Worm (Caenorhabditis elegans): ENCODE results near the gene F20D6.2.
A peak's percentile ranks its signal among the peaks of the same experiment; 100 is the strongest.

F20D6.2 gene

DNA sequence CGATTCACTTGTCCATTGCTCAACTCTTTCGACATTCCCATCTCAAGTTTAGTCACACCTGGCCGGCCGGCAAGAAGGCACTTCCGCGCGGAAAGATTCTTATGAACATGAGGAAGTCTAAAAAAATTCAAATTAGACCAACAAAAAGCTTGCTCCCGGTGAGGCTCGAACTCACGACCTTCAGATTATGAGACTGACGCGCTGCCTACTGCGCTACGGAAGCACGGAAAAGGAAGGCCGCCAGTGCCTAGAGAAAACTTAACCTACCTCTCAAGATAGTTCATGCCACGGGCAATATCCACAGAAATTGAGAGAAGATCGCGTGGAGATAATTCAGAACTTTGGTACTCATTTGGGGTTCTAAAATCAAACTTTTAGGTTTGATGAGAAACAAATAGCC is 44.2 kb downstream of the F20D6.2 start:
- peak; percentile 62 for TF ChIP-seq snpc-4 (tag; optimal IDR thresholded peaks at IDR 0.05)
- no peak for TF ChIP-seq egl-27 (tag; optimal IDR thresholded peaks at IDR 0.05)
- TF ChIP-seq nhr-237 (tag; optimal IDR thresholded peaks at IDR 0.05) = no peak
- no peak for TF ChIP-seq aly-2 (tag; optimal IDR thresholded peaks at IDR 0.05)
- peak; percentile 25 for TF ChIP-seq nfya-1 (tag; optimal IDR thresholded peaks at IDR 0.05; ENCODE audit: insufficient read depth)
- peak; percentile 1 for TF ChIP-seq elt-2 (tag; optimal IDR thresholded peaks at IDR 0.05)
- TF ChIP-seq eor-1 (tag; optimal IDR thresholded peaks at IDR 0.05) = no peak
- no peak for TF ChIP-seq nhr-12 (tag; optimal IDR thresholded peaks at IDR 0.05)
- no peak for TF ChIP-seq ztf-4 (tag; optimal IDR thresholded peaks at IDR 0.05)

DNA sequence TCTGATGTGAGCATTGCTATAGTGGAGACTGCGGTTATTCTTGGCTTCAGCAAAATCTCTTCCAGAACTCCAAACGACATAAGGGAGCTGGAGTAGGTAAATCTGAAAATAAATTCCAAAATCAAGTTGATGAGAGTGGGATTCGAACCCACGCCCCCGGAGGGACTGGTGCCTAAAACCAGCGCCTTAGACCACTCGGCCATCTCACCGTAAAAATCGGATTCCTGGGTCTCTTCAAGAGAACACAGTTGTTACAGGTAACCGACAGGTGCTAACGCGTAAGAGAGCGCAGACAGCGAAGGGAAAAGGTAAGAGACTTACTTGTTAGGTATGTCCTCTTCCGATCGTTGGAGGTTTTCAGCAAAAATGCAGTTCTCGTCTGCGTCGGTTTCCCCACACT is 49.5 kb downstream of the F20D6.2 start:
- TF ChIP-seq nhr-25 (tag; optimal IDR thresholded peaks at IDR 0.05) (peak; percentile 53), jun-1 (tag; optimal IDR thresholded peaks at IDR 0.05) (no peak), elt-2 (tag; optimal IDR thresholded peaks at IDR 0.05) (peak; percentile 20), snpc-4 (tag; optimal IDR thresholded peaks at IDR 0.05) (peak; percentile 29), lin-39 (tag; optimal IDR thresholded peaks at IDR 0.05) (peak; percentile 2), lsy-12 (tag; optimal IDR thresholded peaks at IDR 0.05) (peak; percentile 41), unc-62 (GFP tag; optimal IDR thresholded peaks at IDR 0.05) (no peak), pqm-1 (tag; optimal IDR thresholded peaks at IDR 0.05) (peak; percentile 40), nfya-1 (tag; optimal IDR thresholded peaks at IDR 0.05; ENCODE audit: insufficient read depth) (peak; percentile 36), nhr-23 (tag; optimal IDR thresholded peaks at IDR 0.05) (peak; percentile 39)

Measured in whole organism, L3 larva.